Worm (Caenorhabditis elegans) whole organism, mixed stage, embryonic: ENCODE results near the gene F26D11.1.

Experiments
- M03D4.4 ChIP-seq: sonication (generic microtip); optimal IDR thresholded peaks from 2 replicates; lab custom pipeline; 2017; ENCODE audit warnings: mild to moderate bottlenecking, missing genetic modification characterization, missing compliant biosample characterization
- blmp-1 ChIP-seq: fragments of 150-350 bp; optimal IDR thresholded peaks from 2 replicates; lab custom pipeline; 2014; ENCODE audit warnings: missing biosample characterization, missing genetic modification characterization
- ceh-39 ChIP-seq: fragments of 150-350 bp; optimal IDR thresholded peaks from 2 replicates; lab custom pipeline; 2014; ENCODE audit warnings: missing biosample characterization, missing genetic modification characterization
- ceh-43 ChIP-seq: fragments of 200-800 bp; sonication (Bioruptor generic); optimal IDR thresholded peaks from 2 replicates; lab custom pipeline; 2018; ENCODE audit warnings: mild to moderate bottlenecking, missing genetic modification characterization, moderate library complexity, missing compliant biosample characterization
- ceh-83 ChIP-seq: fragments of 200-800 bp; sonication (Bioruptor generic); optimal IDR thresholded peaks from 2 replicates; lab custom pipeline; 2018; ENCODE audit warnings: mild to moderate bottlenecking, missing genetic modification characterization, missing compliant biosample characterization
- ces-1 ChIP-seq: fragments of 150-350 bp; optimal IDR thresholded peaks from 2 replicates; lab custom pipeline; 2014; ENCODE audit warnings: missing biosample characterization, missing genetic modification reagents, missing genetic modification characterization
- cnd-1 ChIP-seq: fragments of 200-800 bp; sonication (Bioruptor generic); optimal IDR thresholded peaks from 2 replicates; lab custom pipeline; 2018; ENCODE audit warnings: mild to moderate bottlenecking, missing genetic modification characterization, missing compliant biosample characterization
- drap-1 ChIP-seq: fragments of 200-800 bp; sonication (Bioruptor generic); optimal IDR thresholded peaks from 3 replicates; lab custom pipeline; 2018; ENCODE audit warnings: mild to moderate bottlenecking, missing genetic modification characterization, missing compliant biosample characterization
- elt-1 ChIP-seq: sonication (generic microtip); optimal IDR thresholded peaks from 2 replicates; lab custom pipeline; 2017; ENCODE audit warnings: missing genetic modification characterization, mild to moderate bottlenecking, missing compliant biosample characterization, antibody characterized with exemption, moderate library complexity, borderline replicate concordance; ENCODE audit not compliant: insufficient read depth
- elt-3 ChIP-seq: fragments of 150-350 bp; optimal IDR thresholded peaks from 2 replicates; lab custom pipeline; 2014; ENCODE audit warnings: missing biosample characterization, missing genetic modification characterization
- flh-1 ChIP-seq: fragments of 200-800 bp; sonication (Bioruptor generic); optimal IDR thresholded peaks from 2 replicates; lab custom pipeline; 2018; ENCODE audit warnings: mild to moderate bottlenecking, missing genetic modification characterization, moderate library complexity, missing compliant biosample characterization
- ham-2 ChIP-seq: fragments of 200-800 bp; sonication (Bioruptor generic); optimal IDR thresholded peaks from 2 replicates; lab custom pipeline; 2018; ENCODE audit warnings: mild to moderate bottlenecking, missing genetic modification characterization, missing compliant biosample characterization
- lin-13 ChIP-seq: fragments of 150-350 bp; optimal IDR thresholded peaks from 2 replicates; lab custom pipeline; 2014; ENCODE audit warnings: missing biosample characterization, missing genetic modification characterization
- lsy-2 ChIP-seq: fragments of 150-350 bp; optimal IDR thresholded peaks from 2 replicates; lab custom pipeline; 2014; ENCODE audit warnings: missing biosample characterization, missing genetic modification characterization
- mab-5 ChIP-seq: fragments of 150-350 bp; optimal IDR thresholded peaks from 2 replicates; lab custom pipeline; 2014; ENCODE audit warnings: missing biosample characterization, missing genetic modification characterization
- mep-1 ChIP-seq: fragments of 150-350 bp; optimal IDR thresholded peaks from 2 replicates; lab custom pipeline; 2017; ENCODE audit warnings: missing biosample characterization, missing genetic modification reagents, missing genetic modification characterization, inconsistent platforms
- mls-2 ChIP-seq: sonication (generic microtip); optimal IDR thresholded peaks from 2 replicates; lab custom pipeline; 2016; ENCODE audit warnings: mild to moderate bottlenecking, missing genetic modification characterization, moderate library complexity, missing compliant biosample characterization
- nhr-12 ChIP-seq: fragments of 150-350 bp; optimal IDR thresholded peaks from 2 replicates; lab custom pipeline; 2014; ENCODE audit warnings: missing biosample characterization, missing genetic modification characterization
- nhr-2 ChIP-seq: fragments of 150-350 bp; optimal IDR thresholded peaks from 2 replicates; lab custom pipeline; 2014; ENCODE audit warnings: missing biosample characterization, missing genetic modification characterization
- nhr-237 ChIP-seq: fragments of 150-350 bp; optimal IDR thresholded peaks from 2 replicates; lab custom pipeline; 2014; ENCODE audit warnings: missing biosample characterization, missing genetic modification characterization
- nhr-28 ChIP-seq: fragments of 150-350 bp; optimal IDR thresholded peaks from 2 replicates; lab custom pipeline; 2014; ENCODE audit warnings: missing biosample characterization, missing genetic modification characterization
- nhr-76 ChIP-seq: sonication (generic microtip); optimal IDR thresholded peaks from 2 replicates; lab custom pipeline; 2017; ENCODE audit warnings: missing biosample characterization, missing genetic modification characterization
- pha-4 ChIP-seq: fragments of 150-350 bp; optimal IDR thresholded peaks from 2 replicates; lab custom pipeline; 2018; ENCODE audit warnings: missing biosample characterization, missing genetic modification reagents, missing genetic modification characterization
- sem-2 ChIP-seq: fragments of 200-800 bp; sonication (Bioruptor generic); optimal IDR thresholded peaks from 2 replicates; lab custom pipeline; 2018; ENCODE audit warnings: mild to moderate bottlenecking, missing genetic modification characterization, missing compliant biosample characterization
- snpc-4 ChIP-seq: fragments of 150-350 bp; optimal IDR thresholded peaks from 2 replicates; lab custom pipeline; 2014; ENCODE audit warnings: missing biosample characterization, missing genetic modification characterization
- sptf-1 ChIP-seq: sonication (generic microtip); optimal IDR thresholded peaks from 2 replicates; lab custom pipeline; 2017; ENCODE audit warnings: mild to moderate bottlenecking, missing genetic modification characterization, moderate library complexity, missing compliant biosample characterization
- tbx-8 ChIP-seq: fragments of 200-800 bp; sonication (Bioruptor generic); optimal IDR thresholded peaks from 2 replicates; lab custom pipeline; 2018; ENCODE audit warnings: mild to moderate bottlenecking, missing genetic modification characterization, moderate library complexity, missing compliant biosample characterization
- unc-120 ChIP-seq: sonication (generic microtip); optimal IDR thresholded peaks from 2 replicates; lab custom pipeline; 2017; ENCODE audit warnings: missing genetic modification characterization, missing compliant biosample characterization; ENCODE audit not compliant: poor library complexity, severe bottlenecking
- unc-39 ChIP-seq: fragments of 150-350 bp; optimal IDR thresholded peaks from 2 replicates; lab custom pipeline; 2014; ENCODE audit warnings: missing biosample characterization, missing genetic modification characterization
- unc-62 ChIP-seq: fragments of 150-350 bp; optimal IDR thresholded peaks from 2 replicates; lab custom pipeline; 2014; ENCODE audit warnings: missing biosample characterization, missing genetic modification reagents, missing genetic modification characterization
- zip-8 ChIP-seq: fragments of 150-350 bp; optimal IDR thresholded peaks from 2 replicates; lab custom pipeline; 2014; ENCODE audit warnings: missing biosample characterization, missing genetic modification characterization
- ztf-11 ChIP-seq: fragments of 150-350 bp; optimal IDR thresholded peaks from 2 replicates; lab custom pipeline; 2014; ENCODE audit warnings: missing biosample characterization, missing genetic modification characterization

The F26D11.1 gene

ce11 chrV:8010103-8010502 lies 28.8 kb downstream of the F26D11.1 start, which contains the start of gene Y97E10AR.4:
Y97E10AR.4 (minus strand) TSS chrV:8010233.
- TF ChIP-seq unc-62 (GFP tag; lab: Kevin White, UChicago) (no peak), nhr-2 (tag; lab: Kevin White, UChicago) (no peak), sem-2 (GFP tag; lab: Kevin White, UChicago) (no peak), elt-1 (no peak), ceh-83 (GFP tag; lab: Kevin White, UChicago) (no peak)

- TF ChIP-seq blmp-1 (tag; lab: Kevin White, UChicago) (no peak), tbx-8 (GFP tag; lab: Kevin White, UChicago) (no peak), mep-1 (tag; lab: Kevin White, UChicago) (no peak), unc-62 (GFP tag; lab: Kevin White, UChicago) (no peak), pha-4 (tag; lab: Kevin White, UChicago) (no peak), sem-2 (GFP tag; lab: Kevin White, UChicago) (no peak), snpc-4 (tag; lab: Kevin White, UChicago) (no peak), nhr-76 (tag; lab: Kevin White, UChicago) (no peak), nhr-2 (tag; lab: Kevin White, UChicago) (no peak), mls-2 (tag; lab: Kevin White, UChicago) (no peak), nhr-28 (tag; lab: Kevin White, UChicago) (no peak), drap-1 (GFP tag; lab: Kevin White, UChicago) (no peak), ham-2 (GFP tag; lab: Kevin White, UChicago) (no peak), flh-1 (no peak), nhr-12 (tag; lab: Kevin White, UChicago) (no peak), ztf-11 (no peak), ceh-43 (no peak), elt-1 (no peak), ceh-39 (tag; lab: Kevin White, UChicago) (no peak), lin-13 (tag; lab: Kevin White, UChicago) (no peak)
Measured at ce11 chrV:8010846-8011245, 29.5 kb downstream of the F26D11.1 start, which contains the start of gene lmtr-2. lmtr-2 (minus strand) TSS chrV:8011106.

- TF ChIP-seq nhr-2 (tag; lab: Kevin White, UChicago) (no peak), pha-4 (tag; lab: Kevin White, UChicago) (no peak), cnd-1 (tag; lab: Kevin White, UChicago) (no peak), nhr-28 (tag; lab: Kevin White, UChicago) (no peak), unc-62 (GFP tag; lab: Kevin White, UChicago) (no peak), ceh-43 (no peak), unc-39 (tag; lab: Kevin White, UChicago) (no peak), nhr-237 (tag; lab: Kevin White, UChicago) (no peak), blmp-1 (tag; lab: Kevin White, UChicago) (no peak), ham-2 (GFP tag; lab: Kevin White, UChicago) (no peak), lsy-2 (tag; lab: Kevin White, UChicago) (no peak), ceh-83 (GFP tag; lab: Kevin White, UChicago) (no peak), snpc-4 (tag; lab: Kevin White, UChicago) (no peak), flh-1 (no peak)
Measured at ce11 chrV:8012032-8012431, 30.7 kb downstream of the F26D11.1 start, which contains the start of gene rpb-9. rpb-9 (minus strand) TSS chrV:8012345.

- no peak for TF ChIP-seq M03D4.4 (tag; lab: Kevin White, UChicago)
- peak; percentile 47 for TF ChIP-seq ces-1 (GFP tag; lab: Kevin White, UChicago)
- peak; percentile 28 for TF ChIP-seq unc-120 (tag; lab: Kevin White, UChicago)
- TF ChIP-seq nhr-76 (tag; lab: Kevin White, UChicago) = no peak
- no peak for TF ChIP-seq sptf-1 (tag; lab: Kevin White, UChicago)
- TF ChIP-seq, all 35 proteins: peak for 2
Measured at ce11 chrV:8013901-8014388, 32.6 kb downstream of the F26D11.1 start, which contains the start of gene Y97E10AR.6. Y97E10AR.6 (minus strand) TSS chrV:8013951.

- TF ChIP-seq mab-5 (tag; lab: Kevin White, UChicago) (no peak), mep-1 (tag; lab: Kevin White, UChicago) (no peak), nhr-237 (tag; lab: Kevin White, UChicago) (no peak), ztf-11 (no peak), zip-8 (tag; lab: Kevin White, UChicago) (no peak), mls-2 (tag; lab: Kevin White, UChicago) (no peak), lin-13 (tag; lab: Kevin White, UChicago) (no peak), blmp-1 (tag; lab: Kevin White, UChicago) (no peak), ceh-39 (tag; lab: Kevin White, UChicago) (no peak), elt-3 (tag; lab: Kevin White, UChicago) (no peak), nhr-12 (tag; lab: Kevin White, UChicago) (no peak), nhr-76 (tag; lab: Kevin White, UChicago) (no peak), tbx-8 (GFP tag; lab: Kevin White, UChicago) (no peak), ces-1 (GFP tag; lab: Kevin White, UChicago) (no peak)
Measured at ce11 chrV:8016928-8017327, 35.6 kb downstream of the F26D11.1 start, which contains the start of gene sptl-2. sptl-2 (plus strand) TSS chrV:8017207.
